Worm (Caenorhabditis elegans) whole organism, L3 larva: ENCODE results near the gene fbxa-82.
A peak's percentile ranks its signal among the peaks of the same experiment; 100 is the strongest.
"Not testable (repeated sequence)": the region's sequence is repeated elsewhere in the genome, so short reads cannot be mapped to it uniquely, and the experiment has no call there.

Experiments
- R02D3.7 ChIP-seq: fragments of 150-350 bp; optimal IDR thresholded peaks from 2 replicates; lab custom pipeline; 2014; ENCODE audit warnings: missing biosample characterization, missing genetic modification characterization
- ZK546.5 ChIP-seq: sonication (generic microtip); optimal IDR thresholded peaks from 2 replicates; lab custom pipeline; 2017; ENCODE audit warnings: missing biosample characterization, missing genetic modification characterization
- aly-2 ChIP-seq: fragments of 150-350 bp; optimal IDR thresholded peaks from 2 replicates; lab custom pipeline; 2014; ENCODE audit warnings: missing biosample characterization, missing genetic modification characterization
- ama-1 ChIP-seq: fragments of 150-350 bp; optimal IDR thresholded peaks from 2 replicates; lab custom pipeline; 2018
- ceh-82 ChIP-seq: fragments of 150-350 bp; optimal IDR thresholded peaks from 2 replicates; lab custom pipeline; 2014; ENCODE audit warnings: missing biosample characterization, missing genetic modification characterization
- ceh-9 ChIP-seq: sonication (generic microtip); optimal IDR thresholded peaks from 2 replicates; lab custom pipeline; 2018; ENCODE audit warnings: missing biosample characterization, missing genetic modification characterization
- egl-27 ChIP-seq: sonication (generic microtip); optimal IDR thresholded peaks from 4 replicates; lab custom pipeline; 2017; ENCODE audit warnings: missing biosample characterization, missing genetic modification reagents, missing genetic modification characterization
- egl-5 ChIP-seq: fragments of 150-350 bp; optimal IDR thresholded peaks from 2 replicates; lab custom pipeline; 2017; ENCODE audit warnings: missing biosample characterization, missing genetic modification reagents, missing genetic modification characterization, inconsistent platforms
- elt-1 ChIP-seq: fragments of 150-350 bp; optimal IDR thresholded peaks from 2 replicates; lab custom pipeline; 2014; ENCODE audit warnings: missing biosample characterization, missing genetic modification characterization
- elt-2 ChIP-seq: sonication (generic microtip); optimal IDR thresholded peaks from 2 replicates; lab custom pipeline; 2016; ENCODE audit warnings: missing genetic modification reagents, mild to moderate bottlenecking, missing genetic modification characterization, missing compliant biosample characterization
- elt-3 ChIP-seq, 3 experiments: fragments of 150-350 bp in 1 of 3; sonication (generic microtip) in 2 of 3; optimal IDR thresholded peaks; 2 replicates in 2 of 3; 4 replicates in 1 of 3; lab custom pipeline; 2014 to 2017; ENCODE audit warnings: missing biosample characterization in 3 of 3, missing genetic modification characterization in 3 of 3
- eor-1 ChIP-seq, 2 experiments: fragments of 150-350 bp; optimal IDR thresholded peaks; 2 replicates each; lab custom pipeline; 2014 to 2018; ENCODE audit warnings: missing biosample characterization in 2 of 2, missing genetic modification characterization in 2 of 2
- fkh-10 ChIP-seq: sonication (generic microtip); optimal IDR thresholded peaks from 2 replicates; lab custom pipeline; 2017; ENCODE audit warnings: missing biosample characterization, missing genetic modification reagents, missing genetic modification characterization
- fkh-2 ChIP-seq: fragments of 150-350 bp; optimal IDR thresholded peaks from 2 replicates; lab custom pipeline; 2014; ENCODE audit warnings: missing biosample characterization, missing genetic modification reagents, missing genetic modification characterization
- fos-1 ChIP-seq: fragments of 150-350 bp; optimal IDR thresholded peaks from 2 replicates; lab custom pipeline; 2014; ENCODE audit warnings: missing biosample characterization, missing genetic modification characterization
- hmg-11 ChIP-seq: sonication (generic microtip); optimal IDR thresholded peaks from 2 replicates; lab custom pipeline; 2016; ENCODE audit warnings: missing genetic modification characterization, missing compliant biosample characterization
- jun-1 ChIP-seq: fragments of 150-350 bp; optimal IDR thresholded peaks from 2 replicates; lab custom pipeline; 2014; ENCODE audit warnings: missing biosample characterization, missing genetic modification reagents, missing genetic modification characterization
- lin-15B ChIP-seq: fragments of 150-350 bp; optimal IDR thresholded peaks from 2 replicates; lab custom pipeline; 2014; ENCODE audit warnings: missing biosample characterization, missing genetic modification characterization
- lsy-12 ChIP-seq: sonication (generic microtip); optimal IDR thresholded peaks from 2 replicates; lab custom pipeline; 2016; ENCODE audit warnings: mild to moderate bottlenecking, missing genetic modification characterization, missing compliant biosample characterization
- mdl-1 ChIP-seq: fragments of 150-350 bp; optimal IDR thresholded peaks from 2 replicates; lab custom pipeline; 2014; ENCODE audit warnings: missing biosample characterization, missing genetic modification characterization
- mml-1 ChIP-seq: fragments of 150-350 bp; sonication (generic microtip); optimal IDR thresholded peaks from 3 replicates; lab custom pipeline; 2014; ENCODE audit warnings: missing biosample characterization, missing genetic modification characterization
- nhr-11 ChIP-seq: fragments of 150-350 bp; optimal IDR thresholded peaks from 2 replicates; lab custom pipeline; 2014; ENCODE audit warnings: missing biosample characterization, missing genetic modification characterization
- nhr-23 ChIP-seq: fragments of 150-350 bp; optimal IDR thresholded peaks from 2 replicates; lab custom pipeline; 2014; ENCODE audit warnings: missing biosample characterization, missing genetic modification reagents, missing genetic modification characterization
- nhr-237 ChIP-seq: fragments of 150-350 bp; optimal IDR thresholded peaks from 2 replicates; lab custom pipeline; 2014; ENCODE audit warnings: missing biosample characterization, missing genetic modification characterization
- nhr-25 ChIP-seq: sonication (generic microtip); optimal IDR thresholded peaks from 2 replicates; lab custom pipeline; 2017; ENCODE audit warnings: missing biosample characterization, missing genetic modification characterization
- nhr-28 ChIP-seq: fragments of 150-350 bp; optimal IDR thresholded peaks from 2 replicates; lab custom pipeline; 2014; ENCODE audit warnings: missing biosample characterization, missing genetic modification characterization
- nhr-43 ChIP-seq: sonication (generic microtip); optimal IDR thresholded peaks from 2 replicates; lab custom pipeline; 2016; ENCODE audit warnings: mild to moderate bottlenecking, missing genetic modification characterization, missing compliant biosample characterization; ENCODE audit not compliant: poor library complexity, severe bottlenecking
- nhr-67 ChIP-seq: fragments of 150-350 bp; optimal IDR thresholded peaks from 2 replicates; lab custom pipeline; 2014; ENCODE audit warnings: missing biosample characterization, missing genetic modification characterization
- nhr-76 ChIP-seq: fragments of 150-350 bp; sonication (generic microtip); optimal IDR thresholded peaks from 5 replicates; lab custom pipeline; 2014; ENCODE audit warnings: missing biosample characterization, missing genetic modification characterization
- nhr-77 ChIP-seq: fragments of 150-350 bp; optimal IDR thresholded peaks from 2 replicates; lab custom pipeline; 2014; ENCODE audit warnings: missing biosample characterization, missing genetic modification characterization
- pha-4 ChIP-seq: fragments of 150-350 bp; optimal IDR thresholded peaks from 2 replicates; lab custom pipeline; 2014; ENCODE audit warnings: missing biosample characterization, missing genetic modification reagents, missing genetic modification characterization
- pqm-1 ChIP-seq: fragments of 150-350 bp; optimal IDR thresholded peaks from 2 replicates; lab custom pipeline; 2017; ENCODE audit warnings: missing biosample characterization, missing genetic modification characterization, inconsistent platforms
- sea-2 ChIP-seq: fragments of 150-350 bp; sonication (generic microtip); optimal IDR thresholded peaks from 4 replicates; lab custom pipeline; 2014; ENCODE audit warnings: missing biosample characterization, missing genetic modification reagents, missing genetic modification characterization
- skn-1 ChIP-seq: fragments of 150-350 bp; optimal IDR thresholded peaks from 2 replicates; lab custom pipeline; 2014; ENCODE audit warnings: missing biosample characterization, missing genetic modification characterization
- snpc-4 ChIP-seq: fragments of 150-350 bp; optimal IDR thresholded peaks from 2 replicates; lab custom pipeline; 2014; ENCODE audit warnings: missing biosample characterization, missing genetic modification characterization
- tbx-2 ChIP-seq: sonication (generic microtip); optimal IDR thresholded peaks from 2 replicates; lab custom pipeline; 2016; ENCODE audit warnings: mild to moderate bottlenecking, missing genetic modification characterization, missing compliant biosample characterization
- unc-39 ChIP-seq: sonication (generic microtip); optimal IDR thresholded peaks from 4 replicates; lab custom pipeline; 2017; ENCODE audit warnings: missing biosample characterization, missing genetic modification characterization
- zag-1 ChIP-seq: fragments of 150-350 bp; optimal IDR thresholded peaks from 2 replicates; lab custom pipeline; 2014; ENCODE audit warnings: missing biosample characterization, missing genetic modification characterization
- ztf-11 ChIP-seq: fragments of 150-350 bp; optimal IDR thresholded peaks from 2 replicates; lab custom pipeline; 2014; ENCODE audit warnings: missing biosample characterization, missing genetic modification characterization
- ztf-4 ChIP-seq: fragments of 150-350 bp; optimal IDR thresholded peaks from 2 replicates; lab custom pipeline; 2014; ENCODE audit warnings: missing biosample characterization, missing genetic modification characterization

Gene fbxa-82

DNA sequence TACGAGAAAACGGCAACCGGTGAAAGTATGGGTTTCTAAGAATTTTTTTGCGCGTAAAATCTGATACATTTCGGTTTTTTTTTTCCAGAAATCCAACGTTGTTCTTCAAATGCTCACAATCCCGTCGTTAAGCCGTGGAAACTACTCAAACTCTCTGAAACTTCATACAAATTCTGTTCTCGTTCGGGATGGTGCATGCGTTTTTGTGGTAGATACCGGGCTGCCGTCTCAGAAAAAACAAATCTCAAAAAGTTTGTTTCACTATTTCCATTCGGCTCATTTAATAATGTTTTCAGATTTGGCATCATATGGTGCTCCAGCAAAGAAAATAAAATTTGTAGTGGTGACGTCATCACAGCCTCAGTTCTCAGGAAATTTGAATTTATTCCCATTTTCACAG lies 2.4 kb upstream of the fbxa-82 start:
- no peak for TF ChIP-seq ceh-9 (tag; lab: Kevin White, UChicago)
- TF ChIP-seq ztf-4 (tag; lab: Kevin White, UChicago): no peak
- TF ChIP-seq zag-1 (tag; lab: Kevin White, UChicago): no peak
- no peak for TF ChIP-seq nhr-77 (tag; lab: Kevin White, UChicago)
- no peak for TF ChIP-seq nhr-28
- no peak for TF ChIP-seq skn-1 (tag; lab: Kevin White, UChicago)
- TF ChIP-seq nhr-67 (tag; lab: Kevin White, UChicago): no peak
- TF ChIP-seq unc-39: no peak
- TF ChIP-seq lin-15B (tag; lab: Kevin White, UChicago): no peak
- TF ChIP-seq, all 47 proteins: peak for 0

DNA sequence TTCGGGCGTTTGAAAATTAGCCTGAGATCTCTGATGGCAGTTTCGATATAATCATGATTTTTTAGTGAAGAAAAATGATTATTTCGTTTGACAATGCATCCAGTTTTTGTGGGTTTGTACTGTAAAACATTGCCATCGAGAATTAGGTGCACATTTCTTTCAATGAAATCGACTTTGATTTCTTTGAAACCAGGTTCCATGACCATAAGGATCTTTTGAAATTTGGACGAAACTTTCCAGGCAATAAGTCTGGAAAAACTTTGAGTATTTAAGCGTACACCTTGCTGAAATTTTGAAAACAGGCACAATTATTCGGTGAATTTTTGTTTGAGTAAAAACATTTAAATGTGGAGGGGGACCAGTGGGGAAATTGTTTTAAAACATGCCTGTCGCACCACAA lies 610 bp downstream of the fbxa-82 start:
- TF ChIP-seq nhr-67 (tag; lab: Kevin White, UChicago) (no peak), elt-1 (no peak), ZK546.5 (tag; lab: Kevin White, UChicago) (no peak), pqm-1 (tag; lab: Kevin White, UChicago) (no peak), fkh-2 (tag; lab: Kevin White, UChicago) (no peak), lsy-12 (tag; lab: Kevin White, UChicago) (no peak), ama-1 (lab: Kevin White, UChicago) (no peak), hmg-11 (tag; lab: Kevin White, UChicago) (no peak), nhr-43 (tag; lab: Kevin White, UChicago) (no peak), aly-2 (tag; lab: Kevin White, UChicago) (no peak)

- no peak for TF ChIP-seq elt-3 (tag; optimal IDR thresholded peaks at IDR 0.05; lab: Kevin White, UChicago)
- peak; percentile 4 for TF ChIP-seq elt-2
Observed at ce11 chrV:15048107-15048506, 4.2 kb downstream of the fbxa-82 start, which contains the start of gene sdc-3. sdc-3 (minus strand) TSS chrV:15048207.

DNA sequence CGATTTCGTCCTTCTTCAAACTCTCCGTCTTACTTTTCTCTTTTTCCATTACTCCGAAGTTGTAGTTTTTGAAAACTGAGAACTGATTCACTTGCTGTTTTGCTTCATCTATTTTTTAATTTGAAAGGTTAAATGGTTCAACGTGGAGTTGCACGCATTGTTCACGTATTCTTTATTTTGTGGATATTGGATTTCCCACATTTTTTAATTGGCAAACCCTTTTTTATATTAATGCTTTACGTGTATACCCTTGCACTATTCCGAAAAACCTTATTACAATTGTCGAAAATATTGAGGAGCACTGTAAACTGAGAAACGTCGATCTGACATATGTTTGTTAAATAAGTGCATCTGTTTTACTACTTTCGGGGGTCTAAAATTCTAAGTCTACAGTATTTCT lies 15.6 kb downstream of the fbxa-82 start, which contains the start of gene melo-3:
melo-3 (minus strand) TSS at position 101 of the 400 bp plus-strand sequence.
- not testable (repeated sequence) for TF ChIP-seq ztf-11, snpc-4, ceh-82 (tag; lab: Kevin White, UChicago)
- TF ChIP-seq, all 47 proteins: peak for 0; not testable (repeated sequence) for 47

DNA sequence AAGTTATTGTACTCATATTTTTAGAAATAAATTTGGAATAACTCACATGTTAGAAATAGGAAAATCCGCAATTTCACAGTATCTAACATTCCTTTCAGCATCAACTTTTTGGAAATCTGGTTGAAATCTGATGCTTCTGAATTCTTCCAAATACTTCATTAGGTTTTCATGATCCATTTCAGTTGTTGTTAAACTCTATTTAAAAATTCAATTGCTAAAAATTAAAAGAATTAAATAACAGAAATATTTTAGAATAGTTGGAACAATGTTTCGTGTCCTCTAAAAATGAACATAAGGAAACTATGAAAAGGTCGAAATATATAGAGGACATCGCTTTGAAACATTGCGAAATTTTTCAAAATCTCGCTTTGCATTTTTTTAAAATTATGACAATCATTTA lies 21.0 kb downstream of the fbxa-82 start, which contains the start of gene cng-1:
cng-1 (minus strand) TSS at position 101 of the 400 bp plus-strand sequence.
- TF ChIP-seq lsy-12 (tag; lab: Kevin White, UChicago); tbx-2 (tag; lab: Kevin White, UChicago); eor-1 (tag; optimal IDR thresholded peaks at IDR 0.05; lab: Kevin White, UChicago): not testable (repeated sequence)

ce11 chrV:15028896-15029519 lies 23.3 kb downstream of the fbxa-82 start, which contains the start of gene F14H8.8:
F14H8.8 (plus strand) TSS chrV:15029469.
- no peak for TF ChIP-seq fos-1 (tag; lab: Kevin White, UChicago)
- TF ChIP-seq egl-27 (tag; lab: Kevin White, UChicago): no peak
- no peak for TF ChIP-seq fkh-10 (GFP tag; lab: Kevin White, UChicago)
- TF ChIP-seq nhr-25 (tag; lab: Kevin White, UChicago): peak; percentile 62
- no peak for TF ChIP-seq ZK546.5 (tag; lab: Kevin White, UChicago)
- TF ChIP-seq egl-5 (tag; lab: Kevin White, UChicago): no peak
- no peak for TF ChIP-seq mml-1
- peak; percentile 23 for TF ChIP-seq nhr-23 (tag; lab: Kevin White, UChicago)
- TF ChIP-seq ceh-82 (tag; lab: Kevin White, UChicago): no peak
- TF ChIP-seq pha-4 (tag; lab: Kevin White, UChicago): no peak
- TF ChIP-seq tbx-2 (tag; lab: Kevin White, UChicago): no peak
- no peak for TF ChIP-seq nhr-237 (tag; lab: Kevin White, UChicago)
- TF ChIP-seq lin-15B (tag; lab: Kevin White, UChicago): peak; percentile 6
- no peak for TF ChIP-seq mdl-1 (tag; lab: Kevin White, UChicago)
- no peak for TF ChIP-seq aly-2 (tag; lab: Kevin White, UChicago)
- no peak for TF ChIP-seq nhr-77 (tag; lab: Kevin White, UChicago)
- no peak for TF ChIP-seq R02D3.7 (tag; lab: Kevin White, UChicago)
- TF ChIP-seq zag-1 (tag; lab: Kevin White, UChicago): no peak
- no peak for TF ChIP-seq skn-1 (tag; lab: Kevin White, UChicago)
- no peak for TF ChIP-seq ceh-9 (tag; lab: Kevin White, UChicago)
- TF ChIP-seq ztf-4 (tag; lab: Kevin White, UChicago): no peak
- no peak for TF ChIP-seq nhr-67 (tag; lab: Kevin White, UChicago)
- TF ChIP-seq eor-1 (tag; optimal IDR thresholded peaks at IDR 0.05; lab: Kevin White, UChicago): no peak
- no peak for TF ChIP-seq lsy-12 (tag; lab: Kevin White, UChicago)
- no peak for TF ChIP-seq elt-2
- peak; percentile 3 for TF ChIP-seq nhr-43 (tag; lab: Kevin White, UChicago)
- TF ChIP-seq sea-2 (GFP tag; lab: Kevin White, UChicago): no peak
- TF ChIP-seq ama-1 (lab: Kevin White, UChicago): no peak
- no peak for TF ChIP-seq nhr-11 (tag; lab: Kevin White, UChicago)
- TF ChIP-seq jun-1 (tag; lab: Kevin White, UChicago): no peak
- no peak for TF ChIP-seq ztf-11 (tag; lab: Kevin White, UChicago)
- no peak for TF ChIP-seq nhr-76 (tag; lab: Kevin White, UChicago)
